Worm (Caenorhabditis elegans): Measurements from ENCODE around the gene sax-1.

DNA sequence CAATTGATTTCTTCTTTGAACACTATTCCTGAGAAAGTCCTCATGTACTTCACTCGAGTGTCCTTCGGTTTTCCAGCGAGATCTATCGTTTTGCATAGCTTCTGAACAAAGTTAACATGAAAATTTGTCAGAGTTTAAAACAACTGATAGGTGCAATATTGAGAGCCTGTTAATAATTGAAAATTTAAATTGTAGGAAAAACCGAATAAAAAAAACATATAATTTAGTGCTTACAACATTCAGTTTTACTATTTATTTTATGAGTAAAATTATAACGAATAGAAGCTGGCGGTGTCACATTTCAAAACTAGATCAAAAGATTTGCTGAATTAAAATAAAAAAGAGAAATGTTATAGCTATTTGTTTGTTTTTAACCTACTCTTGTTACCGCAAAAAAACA, 43.2 kb upstream of the sax-1 start, which contains the start of gene C02F12.8:
- TF ChIP-seq zag-1 (tag; optimal IDR thresholded peaks at IDR 0.05), result no peak
- no peak for TF ChIP-seq snpc-4 (tag; optimal IDR thresholded peaks at IDR 0.05)
- no peak for TF ChIP-seq nhr-237 (tag; optimal IDR thresholded peaks at IDR 0.05)
- TF ChIP-seq fkh-10 (GFP tag; optimal IDR thresholded peaks at IDR 0.05), result no peak
- no peak for TF ChIP-seq ama-1 (optimal IDR thresholded peaks at IDR 0.05)
- no peak for TF ChIP-seq nhr-76 (tag; optimal IDR thresholded peaks at IDR 0.05)
- TF ChIP-seq skn-1 (tag; optimal IDR thresholded peaks at IDR 0.05), result no peak

Measured in whole organism, L3 larva.